Worm (Caenorhabditis elegans) whole organism, L4 larva: ENCODE results near the gene Y67D8A.2.

Experiments
- F10B5.3 ChIP-seq: sonication (generic microtip); optimal IDR thresholded peaks from 2 replicates; lab custom pipeline; 2016; ENCODE audit warnings: mild to moderate bottlenecking, missing genetic modification characterization, missing compliant biosample characterization
- F26F4.8 ChIP-seq: fragments of 200-800 bp; sonication (Bioruptor generic); conservative IDR thresholded peaks from 2 replicates; pipeline ENCODE4 v1.3.6; 2022; ENCODE audit warnings: missing genetic modification characterization, missing compliant biosample characterization
- F44E2.7 ChIP-seq: fragments of 200-800 bp; sonication (Bioruptor generic); IDR thresholded peaks from 2 replicates; pipeline ENCODE4 v2.1.2; 2022; ENCODE audit warnings: missing genetic modification characterization, missing compliant biosample characterization
- F49E8.2 ChIP-seq: sonication (generic microtip); optimal IDR thresholded peaks from 2 replicates; lab custom pipeline; 2016; ENCODE audit warnings: missing compliant biosample characterization, mild to moderate bottlenecking, missing genetic modification characterization, borderline replicate concordance
- Y105C5A.15 ChIP-seq: fragments of 200-800 bp; sonication (Bioruptor generic); IDR thresholded peaks from 2 replicates; pipeline ENCODE4 v1.3.6; 2022; ENCODE audit warnings: missing genetic modification characterization, missing compliant biosample characterization
- Y48G9A.11 ChIP-seq: fragments of 200-800 bp; sonication (Bioruptor generic); IDR thresholded peaks from 2 replicates; pipeline ENCODE4 v1.3.6; 2022; ENCODE audit warnings: missing genetic modification reagents, missing genetic modification characterization, missing compliant biosample characterization
- aha-1 ChIP-seq: fragments of 150-350 bp; peaks from one replicate; lab custom pipeline; 2014; ENCODE audit warnings: missing biosample characterization, missing genetic modification characterization
- aly-2 ChIP-seq: sonication (generic microtip); optimal IDR thresholded peaks from 2 replicates; lab custom pipeline; 2018; ENCODE audit warnings: missing biosample characterization, missing genetic modification characterization
- attf-4 ChIP-seq: sonication (generic microtip); optimal IDR thresholded peaks from 3 replicates; lab custom pipeline; 2017; ENCODE audit warnings: missing biosample characterization, missing genetic modification characterization
- ceh-32 ChIP-seq: sonication (generic microtip); optimal IDR thresholded peaks from 2 replicates; lab custom pipeline; 2016; ENCODE audit warnings: mild to moderate bottlenecking, missing genetic modification characterization, missing compliant biosample characterization; ENCODE audit not compliant: poor library complexity
- ceh-82 ChIP-seq: sonication (generic microtip); optimal IDR thresholded peaks from 2 replicates; lab custom pipeline; 2017; ENCODE audit warnings: missing biosample characterization, missing genetic modification characterization
- cey-2 ChIP-seq: sonication (generic microtip); optimal IDR thresholded peaks from 3 replicates; lab custom pipeline; 2017; ENCODE audit warnings: missing genetic modification characterization, mild to moderate bottlenecking, missing compliant biosample characterization, antibody characterized with exemption, borderline replicate concordance; ENCODE audit not compliant: insufficient read depth
- daf-12 ChIP-seq: fragments of 150-350 bp; optimal IDR thresholded peaks from 2 replicates; lab custom pipeline; 2014; ENCODE audit warnings: missing biosample characterization, missing genetic modification reagents, missing genetic modification characterization
- daf-19 ChIP-seq: fragments of 200-800 bp; sonication (Bioruptor generic); conservative IDR thresholded peaks from 2 replicates; pipeline ENCODE4 v1.3.6; 2022; ENCODE audit warnings: missing genetic modification characterization, missing compliant biosample characterization
- daf-8 ChIP-seq: fragments of 200-800 bp; sonication (Bioruptor generic); IDR thresholded peaks from 2 replicates; pipeline ENCODE4 v1.3.6; 2022; ENCODE audit warnings: missing genetic modification characterization, missing compliant biosample characterization
- dmd-8 ChIP-seq: fragments of 200-800 bp; sonication (Bioruptor generic); IDR thresholded peaks from 2 replicates; pipeline ENCODE4 v1.3.6; 2022; ENCODE audit warnings: missing genetic modification characterization, missing compliant biosample characterization
- dpl-1 ChIP-seq: fragments of 150-350 bp; optimal IDR thresholded peaks from 2 replicates; lab custom pipeline; 2014; ENCODE audit warnings: missing biosample characterization, missing genetic modification reagents, missing genetic modification characterization
- dve-1 ChIP-seq: sonication (generic microtip); optimal IDR thresholded peaks from 2 replicates; lab custom pipeline; 2017; ENCODE audit warnings: antibody characterized with exemption, mild to moderate bottlenecking, missing genetic modification characterization, missing compliant biosample characterization; ENCODE audit not compliant: insufficient read depth
- fkh-10 ChIP-seq: fragments of 150-350 bp; optimal IDR thresholded peaks from 2 replicates; lab custom pipeline; 2014; ENCODE audit warnings: missing biosample characterization, missing genetic modification reagents, missing genetic modification characterization
- hif-1 ChIP-seq, 2 experiments: sonication (generic microtip); optimal IDR thresholded peaks; 2 replicates each; lab custom pipeline; 2016 to 2017; ENCODE audit warnings: missing compliant biosample characterization in 2 of 2, missing genetic modification characterization in 2 of 2, missing genetic modification reagents in 2 of 2, missing genotype in 2 of 2, mild to moderate bottlenecking in 1 of 2
- hlh-11 ChIP-seq: fragments of 200-800 bp; sonication (Bioruptor generic); optimal IDR thresholded peaks from 2 replicates; lab custom pipeline; 2018; ENCODE audit warnings: mild to moderate bottlenecking, missing genetic modification characterization, missing compliant biosample characterization
- hlh-30 ChIP-seq: sonication (generic microtip); optimal IDR thresholded peaks from 2 replicates; lab custom pipeline; 2017; ENCODE audit warnings: antibody characterized with exemption, mild to moderate bottlenecking, missing genetic modification characterization, missing compliant biosample characterization; ENCODE audit not compliant: insufficient read depth
- hmg-1.1 ChIP-seq: fragments of 200-800 bp; sonication (Bioruptor generic); IDR thresholded peaks from 2 replicates; pipeline ENCODE4 v1.3.6; 2022; ENCODE audit warnings: missing genetic modification reagents, missing genetic modification characterization, missing compliant biosample characterization
- lin-13 ChIP-seq: fragments of 150-350 bp; optimal IDR thresholded peaks from 2 replicates; lab custom pipeline; 2014; ENCODE audit warnings: missing biosample characterization, missing genetic modification reagents, missing genetic modification characterization
- lin-29 ChIP-seq: fragments of 200-800 bp; sonication (Bioruptor generic); IDR thresholded peaks from 2 replicates; pipeline ENCODE4 v1.3.6; 2022; ENCODE audit warnings: missing genetic modification reagents, missing genetic modification characterization, missing compliant biosample characterization
- lin-38 ChIP-seq: fragments of 200-800 bp; sonication (Bioruptor generic); IDR thresholded peaks from 2 replicates; pipeline ENCODE4 v1.3.6; 2022; ENCODE audit warnings: missing genetic modification reagents, missing genetic modification characterization, missing compliant biosample characterization
- lir-3 ChIP-seq: sonication (generic microtip); optimal IDR thresholded peaks from 2 replicates; lab custom pipeline; 2016; ENCODE audit warnings: mild to moderate bottlenecking, missing genetic modification characterization, missing compliant biosample characterization
- mdl-1 ChIP-seq, 2 experiments: fragments of 150-350 bp in 1 of 2; sonication (generic microtip) in 1 of 2; optimal IDR thresholded peaks; 2 replicates each; lab custom pipeline; 2014 to 2017; ENCODE audit warnings: missing biosample characterization in 2 of 2, missing genetic modification characterization in 2 of 2
- mes-2 ChIP-seq: sonication (generic microtip); optimal IDR thresholded peaks from 2 replicates; lab custom pipeline; 2016; ENCODE audit warnings: missing genotype, mild to moderate bottlenecking, missing genetic modification characterization, missing compliant biosample characterization; ENCODE audit not compliant: poor library complexity, severe bottlenecking
- mxl-3 ChIP-seq: fragments of 200-800 bp; sonication (Bioruptor generic); optimal IDR thresholded peaks from 2 replicates; lab custom pipeline; 2018; ENCODE audit warnings: mild to moderate bottlenecking, missing genetic modification characterization, missing compliant biosample characterization
- nhr-111 ChIP-seq: fragments of 200-800 bp; sonication (Bioruptor generic); optimal IDR thresholded peaks from 2 replicates; lab custom pipeline; 2018; ENCODE audit warnings: mild to moderate bottlenecking, missing genetic modification characterization, missing compliant biosample characterization
- nhr-25 ChIP-seq: sonication (generic microtip); optimal IDR thresholded peaks from 2 replicates; lab custom pipeline; 2017; ENCODE audit warnings: missing genetic modification characterization, mild to moderate bottlenecking, missing compliant biosample characterization, antibody characterized with exemption, moderate library complexity, borderline replicate concordance; ENCODE audit not compliant: insufficient read depth
- nhr-28 ChIP-seq: fragments of 150-350 bp; optimal IDR thresholded peaks from 2 replicates; lab custom pipeline; 2014; ENCODE audit warnings: missing biosample characterization, missing genetic modification characterization
- nhr-48 ChIP-seq: sonication (generic microtip); optimal IDR thresholded peaks from 2 replicates; lab custom pipeline; 2016; ENCODE audit warnings: mild to moderate bottlenecking, missing genetic modification characterization, missing compliant biosample characterization
- nhr-6 ChIP-seq: fragments of 150-350 bp; optimal IDR thresholded peaks from 2 replicates; lab custom pipeline; 2014; ENCODE audit warnings: missing biosample characterization, missing genetic modification characterization
- pha-4 ChIP-seq, 2 experiments: fragments of 150-350 bp in 1 of 2; fragments of 200-800 bp in 1 of 2; sonication (Bioruptor generic) in 1 of 2; IDR thresholded peaks in 1 of 2; optimal IDR thresholded peaks in 1 of 2; 2 replicates each; pipeline versions ENCODE4 v1.3.6 to Lab custom; 2014 to 2022; ENCODE audit warnings: missing genetic modification characterization in 2 of 2, missing genetic modification reagents in 2 of 2, missing biosample characterization in 1 of 2, missing compliant biosample characterization in 1 of 2
- rbr-2 ChIP-seq: sonication (generic microtip); optimal IDR thresholded peaks from 2 replicates; lab custom pipeline; 2016; ENCODE audit warnings: missing genotype, missing genetic modification characterization, missing compliant biosample characterization
- set-16 ChIP-seq: fragments of 200-800 bp; sonication (Bioruptor generic); IDR thresholded peaks from 2 replicates; pipeline ENCODE4 v1.3.6; 2022; ENCODE audit warnings: missing genetic modification reagents, missing genetic modification characterization, missing compliant biosample characterization
- tra-1 ChIP-seq: fragments of 200-800 bp; sonication (Bioruptor generic); IDR thresholded peaks from 2 replicates; pipeline ENCODE4 v1.3.6; 2022; ENCODE audit warnings: missing genetic modification reagents, missing genetic modification characterization, missing compliant biosample characterization
- unc-62 ChIP-seq, 3 experiments: fragments of 150-350 bp in 1 of 3; sonication (generic microtip); optimal IDR thresholded peaks in 2 of 3; peaks in 1 of 3; 1 replicate in 1 of 3; 2 replicates in 2 of 3; lab custom pipeline; 2014 to 2017; ENCODE audit warnings: missing biosample characterization in 3 of 3, missing genetic modification characterization in 3 of 3, missing genetic modification reagents in 3 of 3, missing genotype in 1 of 3
- zfp-2 ChIP-seq: sonication (generic microtip); optimal IDR thresholded peaks from 2 replicates; lab custom pipeline; 2016; ENCODE audit warnings: mild to moderate bottlenecking, missing genetic modification characterization, missing compliant biosample characterization
- zip-11 ChIP-seq: fragments of 200-800 bp; sonication (Bioruptor generic); IDR thresholded peaks from 2 replicates; pipeline ENCODE4 v1.3.6; 2022; ENCODE audit warnings: missing genetic modification characterization, missing compliant biosample characterization

The Y67D8A.2 gene

ce11 chrIV:3199041-3199440 is 23.2 kb upstream of the Y67D8A.2 start:
- TF ChIP-seq hlh-30 (tag; lab: Kevin White, UChicago), result no peak
- no peak for TF ChIP-seq ceh-32 (tag; lab: Kevin White, UChicago)
- no peak for TF ChIP-seq nhr-25 (tag; lab: Kevin White, UChicago)
- no peak for TF ChIP-seq set-16 (GFP tag; lab: Robert Waterston, UW)
- no peak for TF ChIP-seq daf-19 (GFP tag; lab: Robert Waterston, UW)
- TF ChIP-seq F26F4.8 (GFP tag; lab: Robert Waterston, UW), result no peak
- no peak for TF ChIP-seq nhr-28 (tag; lab: Kevin White, UChicago)
- no peak for TF ChIP-seq lin-13 (GFP tag; lab: Kevin White, UChicago)
- TF ChIP-seq, all 104 proteins: peak for 0

DNA sequence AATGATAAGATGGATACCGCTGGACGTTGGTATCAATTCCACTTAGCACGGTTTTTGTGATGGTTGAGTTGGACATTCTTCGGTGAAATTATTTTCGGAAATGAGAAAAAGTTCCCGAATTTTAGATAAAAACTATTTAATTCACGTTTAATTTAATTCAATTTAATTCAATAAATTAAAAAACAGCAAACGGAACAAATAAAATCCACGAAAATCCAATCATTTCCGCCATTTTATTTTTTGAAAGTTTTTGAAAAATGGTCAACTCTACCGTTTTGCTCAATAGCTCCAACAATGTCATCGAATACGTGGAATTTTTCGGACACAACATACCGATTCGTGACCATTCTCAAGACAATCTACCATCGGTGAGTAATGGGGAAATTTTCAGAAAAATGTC is 20.1 kb upstream of the Y67D8A.2 start, which contains the start of the genes Y67D8B.3 and Y67D8B.5:
TSS of gene Y67D8B.3 (minus strand) at position 101 of the 400 bp plus-strand sequence.
TSS of gene Y67D8B.5 (plus strand) at position 233 of the 400 bp plus-strand sequence.
- TF ChIP-seq F10B5.3 (tag; lab: Kevin White, UChicago) (no peak), ceh-82 (tag; lab: Kevin White, UChicago) (no peak)

DNA sequence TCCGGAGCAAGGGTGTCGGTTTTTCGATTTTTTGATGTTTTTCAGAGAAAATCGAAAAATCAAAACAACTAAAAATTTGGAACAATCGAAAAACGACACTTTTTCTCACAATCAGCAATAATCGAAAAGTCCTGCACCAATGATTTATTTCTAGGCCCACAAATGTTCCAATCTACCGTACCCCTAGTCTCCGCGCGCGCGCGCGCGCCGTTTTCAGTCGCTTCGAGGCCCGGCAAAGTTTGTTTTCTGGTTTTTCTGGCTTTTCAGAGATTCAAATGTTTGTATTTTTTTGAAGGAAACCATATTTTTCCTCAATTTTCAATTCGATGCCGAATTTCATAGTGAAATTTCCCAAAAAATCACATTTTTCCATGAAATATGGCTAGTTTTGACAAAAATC is 10.3 kb upstream of the Y67D8A.2 start:
- TF ChIP-seq nhr-6 (tag; lab: Kevin White, UChicago) (no peak), Y48G9A.11 (GFP tag; lab: Robert Waterston, UW) (peak; percentile 62), Y105C5A.15 (GFP tag; lab: Robert Waterston, UW) (no peak), lin-29 (no peak), cey-2 (tag; lab: Kevin White, UChicago) (no peak), nhr-111 (GFP tag; lab: Kevin White, UChicago) (no peak), daf-12 (no peak), F49E8.2 (tag; lab: Kevin White, UChicago) (no peak)

DNA sequence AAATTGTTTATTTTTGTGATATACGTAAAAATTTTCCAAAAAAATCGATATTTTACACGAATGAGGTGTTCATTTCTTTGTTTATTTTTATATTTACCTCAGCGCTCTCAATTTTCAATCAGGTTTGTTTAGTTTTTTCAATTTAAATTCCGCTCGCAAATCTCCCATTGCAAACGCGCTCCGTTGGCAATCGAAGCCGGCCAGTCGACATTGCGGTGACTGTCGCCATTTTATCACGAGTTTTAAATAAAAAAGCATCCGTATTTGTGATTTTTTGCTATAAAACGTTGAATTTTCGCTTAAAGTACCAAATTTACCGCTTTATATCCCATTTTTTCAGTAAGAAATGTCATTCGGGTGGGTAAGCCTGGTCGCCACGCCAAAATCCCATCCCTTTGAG is 8.8 kb upstream of the Y67D8A.2 start, which contains the start of gene slmp-1:
TSS of gene slmp-1 (plus strand) at position 335 of the 400 bp plus-strand sequence.
- TF ChIP-seq lir-3 (tag; lab: Kevin White, UChicago) (no peak), dmd-8 (GFP tag; lab: Robert Waterston, UW) (no peak), daf-8 (GFP tag; lab: Robert Waterston, UW) (no peak), aly-2 (tag; lab: Kevin White, UChicago) (no peak), rbr-2 (tag; lab: Kevin White, UChicago) (peak; percentile 26), mxl-3 (GFP tag; lab: Kevin White, UChicago) (no peak), mdl-1 (tag; optimal IDR thresholded peaks at IDR 0.05; lab: Kevin White, UChicago) (no peak), hif-1 (tag; optimal IDR thresholded peaks at IDR 0.05; lab: Kevin White, UChicago) (peak in 1 of 2 experiments; percentile 24), dve-1 (tag; lab: Kevin White, UChicago) (peak; percentile 67), pha-4 (GFP tag; IDR thresholded peaks at IDR 0.05; lab: Robert Waterston, UW) (no peak), pha-4 (tag; optimal IDR thresholded peaks at IDR 0.05; lab: Kevin White, UChicago) (no peak), zfp-2 (tag; lab: Kevin White, UChicago) (no peak), ceh-82 (tag; lab: Kevin White, UChicago) (no peak), aha-1 (no peak), daf-12 (no peak), hmg-1.1 (GFP tag; lab: Robert Waterston, UW) (no peak), nhr-48 (no peak), fkh-10 (GFP tag; lab: Kevin White, UChicago) (no peak), nhr-6 (tag; lab: Kevin White, UChicago) (peak; percentile 13), hlh-11 (tag; lab: Kevin White, UChicago) (peak; percentile 51), F44E2.7 (GFP tag; lab: Robert Waterston, UW) (no peak), tra-1 (no peak), hlh-30 (tag; lab: Kevin White, UChicago) (peak; percentile 93), attf-4 (tag; lab: Kevin White, UChicago) (no peak), lin-38 (peak; percentile 92), zip-11 (GFP tag; lab: Robert Waterston, UW) (no peak), dpl-1 (GFP tag; lab: Kevin White, UChicago) (peak; percentile 88), nhr-28 (tag; lab: Kevin White, UChicago) (peak; percentile 43), mes-2 (tag; lab: Kevin White, UChicago) (peak; percentile 81), unc-62 (GFP tag; optimal IDR thresholded peaks at IDR 0.05 in 1 of 2; lab: Kevin White, UChicago) (no peak), unc-62 (tag; optimal IDR thresholded peaks at IDR 0.05; lab: Kevin White, UChicago) (no peak)
